Worm (Caenorhabditis elegans) whole organism, midembryonic: ENCODE results near the gene F20D6.12.

Source experiments
- T22C8.4 ChIP-seq: fragments of 200-800 bp; sonication (Bioruptor generic); IDR thresholded peaks from 2 replicates; pipeline ENCODE4 v1.3.6; 2022; ENCODE audit warnings: missing genetic modification characterization, missing compliant biosample characterization
- cog-1 ChIP-seq: sonication (generic microtip); optimal IDR thresholded peaks from 2 replicates; lab custom pipeline; 2016; ENCODE audit warnings: missing genetic modification characterization, missing compliant biosample characterization
- flt-1 ChIP-seq: fragments of 200-800 bp; sonication (Bioruptor generic); IDR thresholded peaks from 2 replicates; pipeline ENCODE4 v1.3.6; 2022; ENCODE audit warnings: missing genetic modification characterization, missing compliant biosample characterization
- klf-2 ChIP-seq: fragments of 200-800 bp; sonication (Bioruptor generic); conservative IDR thresholded peaks from 2 replicates; pipeline ENCODE4 v1.3.6; 2022; ENCODE audit warnings: missing genetic modification reagents, missing genetic modification characterization, missing compliant biosample characterization
- med-1 ChIP-seq: sonication (generic microtip); optimal IDR thresholded peaks from 2 replicates; lab custom pipeline; 2017; ENCODE audit warnings: missing genetic modification characterization, mild to moderate bottlenecking, missing compliant biosample characterization, antibody characterized with exemption, missing genetic modification reagents; ENCODE audit not compliant: insufficient read depth
- ref-1 ChIP-seq: fragments of 200-800 bp; sonication (Bioruptor generic); conservative IDR thresholded peaks from 2 replicates; pipeline ENCODE4 v1.3.6; 2022; ENCODE audit warnings: missing genetic modification reagents, missing genetic modification characterization, missing compliant biosample characterization
- tab-1 ChIP-seq: fragments of 200-800 bp; sonication (Bioruptor generic); IDR thresholded peaks from 2 replicates; pipeline ENCODE4 v1.3.6; 2022; ENCODE audit warnings: missing genetic modification characterization, missing compliant biosample characterization
- ztf-23 ChIP-seq: fragments of 200-800 bp; sonication (Bioruptor generic); IDR thresholded peaks from 2 replicates; pipeline ENCODE4 v1.3.6; 2022; ENCODE audit warnings: missing genetic modification reagents, missing genetic modification characterization, missing compliant biosample characterization
- ztf-29 ChIP-seq: fragments of 200-800 bp; sonication (Bioruptor generic); IDR thresholded peaks from 2 replicates; pipeline ENCODE4 v1.3.6; 2022; ENCODE audit warnings: missing genetic modification reagents, missing genetic modification characterization, missing compliant biosample characterization

F20D6.12 gene

ce11 chrV:8219550-8219949, 29.6 kb upstream of the F20D6.12 start:
- TF ChIP-seq ref-1 (GFP tag; lab: Robert Waterston, UW) (no peak), cog-1 (tag; lab: Kevin White, UChicago) (no peak), T22C8.4 (no peak), flt-1 (GFP tag; lab: Robert Waterston, UW) (no peak), ztf-29 (no peak), med-1 (no peak)

DNA sequence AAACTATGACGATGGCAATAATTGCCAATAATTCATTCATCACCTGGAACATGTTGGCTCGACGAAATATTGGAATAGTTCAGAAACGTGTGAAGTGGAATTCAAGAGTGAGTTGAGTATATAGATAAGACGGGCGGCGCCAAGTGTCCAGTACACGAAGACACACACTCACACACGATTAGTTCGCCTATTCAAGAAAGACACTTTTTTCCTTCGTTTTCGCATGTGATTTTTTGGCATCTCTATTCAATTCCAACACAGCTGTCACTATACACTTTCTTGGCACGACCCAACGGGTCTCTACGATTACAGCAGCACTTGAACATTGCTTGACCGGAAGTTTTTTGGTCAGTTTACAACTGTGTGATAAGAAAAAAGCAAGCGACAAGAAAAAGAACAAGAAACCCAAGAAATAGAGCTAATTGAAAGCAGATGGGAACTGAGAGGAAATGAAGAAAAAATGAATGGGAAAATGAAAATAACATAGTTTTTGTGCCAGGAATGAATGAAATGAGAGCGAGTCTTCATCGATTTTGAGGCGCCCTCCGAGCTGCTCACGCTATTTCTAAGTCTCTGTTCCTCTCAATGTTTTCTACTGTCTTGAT, 27.8 kb upstream of the F20D6.12 start, which contains the start of gene K07C11.8:
TSS of gene K07C11.8 (minus strand) at position 224 of the 605 bp plus-strand sequence.
- TF ChIP-seq T22C8.4: no peak
- no peak for TF ChIP-seq flt-1 (GFP tag; lab: Robert Waterston, UW)
- no peak for TF ChIP-seq tab-1 (GFP tag; lab: Robert Waterston, UW)
- no peak for TF ChIP-seq ztf-29
- TF ChIP-seq med-1: no peak
- no peak for TF ChIP-seq cog-1 (tag; lab: Kevin White, UChicago)
- no peak for TF ChIP-seq ref-1 (GFP tag; lab: Robert Waterston, UW)

ce11 chrV:8217118-8217517, 27.2 kb upstream of the F20D6.12 start:
- TF ChIP-seq ztf-29 (no peak), med-1 (no peak), ztf-23 (GFP tag; lab: Robert Waterston, UW) (no peak), tab-1 (GFP tag; lab: Robert Waterston, UW) (no peak), flt-1 (GFP tag; lab: Robert Waterston, UW) (no peak), cog-1 (tag; lab: Kevin White, UChicago) (no peak), ref-1 (GFP tag; lab: Robert Waterston, UW) (no peak), klf-2 (GFP tag; lab: Robert Waterston, UW) (no peak), T22C8.4 (no peak)

DNA sequence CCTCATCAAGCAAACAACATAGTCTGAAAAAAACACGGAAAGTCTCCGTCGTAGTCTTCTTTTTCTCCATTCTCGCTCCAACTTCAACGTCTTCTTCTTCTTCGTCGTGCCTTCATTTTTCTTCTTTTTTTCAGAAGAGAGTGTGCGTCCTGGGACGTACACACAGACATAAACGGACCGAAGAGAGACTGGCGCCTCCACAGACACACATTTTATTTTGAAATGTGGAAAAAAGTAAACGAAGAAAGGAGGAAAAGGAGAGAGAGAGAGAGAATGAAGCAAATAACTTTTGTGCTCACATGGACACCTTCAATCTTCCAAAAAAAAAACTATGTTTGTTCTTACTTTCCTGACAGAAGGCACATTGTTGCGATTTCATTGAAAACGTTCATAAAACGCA, 25.2 kb upstream of the F20D6.12 start:
- TF ChIP-seq ztf-29: no peak
- no peak for TF ChIP-seq ztf-23 (GFP tag; lab: Robert Waterston, UW)
- TF ChIP-seq flt-1 (GFP tag; lab: Robert Waterston, UW): no peak
- TF ChIP-seq cog-1 (tag; lab: Kevin White, UChicago): no peak
- no peak for TF ChIP-seq ref-1 (GFP tag; lab: Robert Waterston, UW)
- no peak for TF ChIP-seq tab-1 (GFP tag; lab: Robert Waterston, UW)
- TF ChIP-seq med-1: no peak

DNA sequence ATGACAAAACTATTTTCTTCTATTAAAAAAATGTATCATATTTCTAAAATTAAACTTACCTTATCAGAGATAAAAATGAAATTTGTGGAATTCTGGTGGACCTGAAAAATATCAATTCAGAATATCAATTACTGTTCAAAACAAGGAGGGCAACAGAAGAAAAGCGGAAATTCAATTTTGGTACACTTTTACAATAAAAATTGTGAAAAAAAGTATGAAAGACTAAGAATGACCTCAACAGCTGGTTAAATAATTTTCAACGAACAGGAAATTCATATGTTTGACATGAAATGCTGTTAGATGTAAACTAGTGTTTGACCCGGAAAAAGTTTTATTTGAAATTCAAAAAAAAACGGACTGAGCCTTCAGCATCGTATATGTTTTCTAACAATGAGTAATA, 24.0 kb upstream of the F20D6.12 start, which contains the start of gene K07C11.7:
TSS of gene K07C11.7 (minus strand) at position 101 of the 400 bp plus-strand sequence.
- TF ChIP-seq tab-1 (GFP tag; lab: Robert Waterston, UW) (no peak), klf-2 (GFP tag; lab: Robert Waterston, UW) (no peak), cog-1 (tag; lab: Kevin White, UChicago) (no peak), ztf-29 (no peak), med-1 (no peak), ztf-23 (GFP tag; lab: Robert Waterston, UW) (no peak), ref-1 (GFP tag; lab: Robert Waterston, UW) (no peak), flt-1 (GFP tag; lab: Robert Waterston, UW) (no peak), T22C8.4 (no peak)

DNA sequence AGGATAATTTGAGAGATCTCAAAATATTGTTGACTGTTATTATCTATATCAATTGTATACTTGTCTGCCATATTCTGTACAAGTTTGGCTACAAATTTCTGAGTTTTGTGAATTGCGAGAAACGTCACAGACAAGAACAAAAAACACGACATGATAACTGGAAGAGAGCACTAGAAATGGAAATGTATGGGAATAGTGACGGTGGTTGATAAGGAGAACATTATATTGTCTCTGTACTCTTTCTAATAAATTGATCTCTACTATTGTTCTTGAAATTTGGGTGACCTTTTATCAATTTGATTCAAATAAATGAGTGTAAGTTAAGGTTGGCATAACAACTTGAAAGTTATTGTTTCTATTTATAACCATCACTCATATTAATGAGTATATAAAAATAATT, 22.9 kb upstream of the F20D6.12 start:
- TF ChIP-seq med-1 (no peak), tab-1 (GFP tag; lab: Robert Waterston, UW) (no peak), ztf-23 (GFP tag; lab: Robert Waterston, UW) (no peak), klf-2 (GFP tag; lab: Robert Waterston, UW) (no peak), flt-1 (GFP tag; lab: Robert Waterston, UW) (no peak), ztf-29 (no peak), T22C8.4 (no peak), ref-1 (GFP tag; lab: Robert Waterston, UW) (no peak), cog-1 (tag; lab: Kevin White, UChicago) (no peak)

- TF ChIP-seq cog-1 (tag; lab: Kevin White, UChicago) (no peak), klf-2 (GFP tag; lab: Robert Waterston, UW) (no peak), ztf-29 (no peak), ztf-23 (GFP tag; lab: Robert Waterston, UW) (no peak), flt-1 (GFP tag; lab: Robert Waterston, UW) (no peak), ref-1 (GFP tag; lab: Robert Waterston, UW) (no peak), tab-1 (GFP tag; lab: Robert Waterston, UW) (no peak), T22C8.4 (no peak), med-1 (no peak)
Measured at ce11 chrV:8211993-8212392, 22.1 kb upstream of the F20D6.12 start.

DNA sequence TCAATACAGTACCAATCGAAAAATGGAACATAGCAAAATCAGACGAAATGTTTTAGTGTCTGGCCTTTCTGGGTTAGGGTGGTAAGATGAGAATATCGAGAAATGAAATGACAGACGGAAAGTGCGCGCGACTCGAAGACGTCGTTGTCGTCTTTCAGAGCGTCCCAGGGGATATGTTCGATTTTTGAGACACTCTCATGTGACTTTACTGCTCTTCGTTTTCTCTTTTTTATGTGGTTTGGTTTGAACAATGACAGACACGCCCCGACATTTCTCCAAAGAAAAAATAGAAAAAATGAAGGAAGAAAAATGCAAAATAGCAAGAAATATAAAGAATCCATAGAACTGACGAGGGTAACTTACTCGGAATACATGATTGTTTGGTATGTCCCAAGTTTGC, 20.6 kb upstream of the F20D6.12 start:
- TF ChIP-seq tab-1 (GFP tag; lab: Robert Waterston, UW): no peak
- no peak for TF ChIP-seq T22C8.4

ce11 chrV:8206931-8207330, 17.0 kb upstream of the F20D6.12 start, which contains the start of gene timp-1:
Gene timp-1 (plus strand): TSS chrV:8207235.
- TF ChIP-seq ref-1 (GFP tag; lab: Robert Waterston, UW) (no peak), tab-1 (GFP tag; lab: Robert Waterston, UW) (no peak), T22C8.4 (no peak), ztf-29 (no peak), ztf-23 (GFP tag; lab: Robert Waterston, UW) (no peak), cog-1 (tag; lab: Kevin White, UChicago) (no peak), med-1 (no peak), flt-1 (GFP tag; lab: Robert Waterston, UW) (no peak)

DNA sequence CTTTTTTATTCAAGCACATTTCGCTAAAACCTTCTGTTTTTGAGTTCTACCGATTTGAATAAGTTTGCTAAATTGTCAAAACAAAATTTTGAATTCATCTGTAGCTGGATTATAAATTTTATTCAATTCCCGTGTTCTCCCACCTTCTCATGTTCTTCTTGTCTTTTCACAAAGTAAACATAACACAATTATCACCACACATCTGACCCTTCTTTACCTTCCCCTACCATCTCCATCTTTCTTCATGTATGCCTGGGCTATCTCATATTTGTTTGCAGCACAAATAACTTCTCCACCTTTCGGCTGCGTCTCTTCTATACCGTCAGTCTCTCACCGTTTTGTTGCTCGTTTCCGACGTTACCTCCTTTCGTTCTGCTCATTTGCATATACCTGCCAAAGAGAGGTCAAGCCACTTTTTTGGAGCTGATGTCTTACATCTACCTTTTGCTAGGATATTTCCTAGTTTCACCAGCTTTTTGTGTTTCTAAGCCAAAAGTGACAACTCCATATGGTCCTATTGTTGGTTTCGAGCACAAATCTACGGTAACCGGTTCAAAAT, 13.2 kb upstream of the F20D6.12 start, which contains the start of gene cest-17:
TSS of gene cest-17 (plus strand) at position 248 of the 559 bp plus-strand sequence.
- no peak for TF ChIP-seq klf-2 (GFP tag; lab: Robert Waterston, UW)
- no peak for TF ChIP-seq T22C8.4
- TF ChIP-seq ref-1 (GFP tag; lab: Robert Waterston, UW): no peak
- no peak for TF ChIP-seq tab-1 (GFP tag; lab: Robert Waterston, UW)
- no peak for TF ChIP-seq cog-1 (tag; lab: Kevin White, UChicago)
